Fruit fly (Drosophila melanogaster): Measurements from ENCODE around the gene CG43814.

DNA sequence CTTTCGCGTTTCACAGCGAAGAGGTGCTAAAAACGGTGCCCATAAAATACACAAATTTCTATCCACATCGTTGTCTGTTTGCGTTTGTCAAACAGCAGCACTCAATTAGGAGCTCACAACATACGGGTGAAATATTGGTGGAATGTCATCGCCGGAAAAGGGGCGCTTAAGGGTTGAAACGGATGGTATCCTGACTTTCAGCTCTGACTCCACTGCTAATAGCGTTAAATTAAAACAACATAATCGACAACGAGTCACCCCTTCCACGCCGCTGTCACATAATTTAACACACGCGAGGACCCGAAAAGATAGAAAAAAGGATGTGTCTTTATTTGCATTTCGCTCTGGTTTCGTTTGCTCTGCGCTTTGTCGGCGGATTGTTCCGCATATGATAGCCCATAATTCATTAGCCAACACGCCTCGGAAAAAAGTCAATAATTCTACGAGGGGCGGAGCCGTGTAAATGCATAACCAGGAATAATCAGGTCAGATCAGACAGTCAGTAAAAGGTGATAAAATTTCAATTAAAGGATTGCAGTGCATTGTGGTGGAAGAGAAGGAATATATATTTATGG, 20.0 kb downstream of the CG43814 start:
- TF ChIP-seq CG7045 (GFP tag; optimal IDR thresholded peaks at IDR 0.05) = no peak
- TF ChIP-seq kay (GFP tag; ENCODE audit: borderline replicate concordance) = no peak
- no peak for TF ChIP-seq ovo (GFP tag; optimal IDR thresholded peaks at IDR 0.05)
- no peak for TF ChIP-seq cnc (optimal IDR thresholded peaks at IDR 0.05)
- TF ChIP-seq CG33017 (tag; optimal IDR thresholded peaks at IDR 0.05) = no peak
- TF ChIP-seq Hr96 (GFP tag; optimal IDR thresholded peaks at IDR 0.05) = no peak

All from whole organism, adult.